Fruit fly (Drosophila melanogaster): ENCODE measurements around the gene wor.

Gene wor

dm6 chr2L:15404540-15404939, 20.8 kb downstream of the wor start (continued):
- TF ChIP-seq CG7368 (GFP tag; optimal IDR thresholded peaks at IDR 0.05) (no peak), svp (GFP tag) (no peak), CG8119 (GFP tag; IDR thresholded peaks at IDR 0.05) (0 out of 3 replicates have a peak, but pooled peaks have one; percentile 26), eg (GFP tag; IDR thresholded peaks at IDR 0.05) (0 out of 3 replicates have a peak, but pooled peaks have one; percentile 7), esn (GFP tag; optimal IDR thresholded peaks at IDR 0.05) (no peak), dsx (GFP tag; optimal IDR thresholded peaks at IDR 0.05; ENCODE audit: poor library complexity, severe bottlenecking) (no peak), CG6792 (GFP tag; optimal IDR thresholded peaks at IDR 0.05) (no peak), Gug (GFP tag; IDR thresholded peaks at IDR 0.05) (no peak), Sox15 (GFP tag; optimal IDR thresholded peaks at IDR 0.05) (no peak), CG3919 (GFP tag; optimal IDR thresholded peaks at IDR 0.05) (peak; percentile 10), Hr4 (GFP tag; optimal IDR thresholded peaks at IDR 0.05) (no peak), Eip75B (GFP tag; optimal IDR thresholded peaks at IDR 0.05) (no peak), ss (GFP tag; optimal IDR thresholded peaks at IDR 0.05) (no peak), Sox102F (GFP tag; optimal IDR thresholded peaks at IDR 0.05) (no peak)

- TF ChIP-seq cyc (GFP tag; optimal IDR thresholded peaks at IDR 0.05) (peak; percentile 38), svp (GFP tag) (peak; percentile 74), Met (GFP tag; optimal IDR thresholded peaks at IDR 0.05) (peak; percentile 43), dac (GFP tag; optimal IDR thresholded peaks at IDR 0.05) (no peak), Eip78C (GFP tag) (peak; percentile 47), topi (GFP tag; optimal IDR thresholded peaks at IDR 0.05) (peak; percentile 13), CG6276 (GFP tag; optimal IDR thresholded peaks at IDR 0.05) (no peak), Smox (GFP tag; optimal IDR thresholded peaks at IDR 0.05) (peak; percentile 25)
Measured at dm6 chr2L:15401860-15402259, 23.5 kb downstream of the wor start.

DNA sequence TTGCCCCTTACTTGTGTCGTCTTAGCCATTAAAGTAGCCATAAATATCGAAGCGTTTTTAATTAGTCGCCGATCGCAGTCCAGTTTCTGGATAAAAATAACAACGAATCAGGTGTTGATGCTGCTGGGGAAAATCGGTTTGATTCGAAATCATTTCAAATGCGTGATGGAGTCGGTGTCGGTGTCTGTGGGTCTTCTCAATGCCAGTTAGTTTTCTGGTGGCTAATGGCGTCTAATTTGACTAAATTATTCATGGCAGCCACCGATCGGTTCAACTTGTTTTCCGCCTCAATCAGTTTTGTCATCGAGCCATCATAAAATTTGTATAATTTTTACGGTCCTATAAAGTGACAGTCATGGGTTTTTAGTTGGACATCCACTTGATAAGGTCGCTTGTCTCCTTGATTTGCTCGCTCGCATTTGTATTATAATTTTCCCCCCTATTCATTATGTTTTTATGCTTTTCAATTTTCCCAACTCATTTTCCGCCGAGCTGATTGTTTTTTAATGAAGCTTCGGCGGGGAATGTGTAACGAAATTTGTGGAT, 25.0 kb downstream of the wor start:
- TF ChIP-seq CG32006 (GFP tag; optimal IDR thresholded peaks at IDR 0.05), result no peak
- no peak for TF ChIP-seq Sox15 (GFP tag; optimal IDR thresholded peaks at IDR 0.05)
- TF ChIP-seq pdm3 (GFP tag; optimal IDR thresholded peaks at IDR 0.05), result no peak
- TF ChIP-seq Sox102F (GFP tag; optimal IDR thresholded peaks at IDR 0.05), result no peak
- no peak for TF ChIP-seq CG6276 (GFP tag; optimal IDR thresholded peaks at IDR 0.05)
- TF ChIP-seq CG4318 (GFP tag; optimal IDR thresholded peaks at IDR 0.05), result no peak
- TF ChIP-seq CG3032 (tag; optimal IDR thresholded peaks at IDR 0.05), result no peak
- TF ChIP-seq CG9139 (GFP tag; optimal IDR thresholded peaks at IDR 0.05), result no peak
- TF ChIP-seq CG31627 (GFP tag; optimal IDR thresholded peaks at IDR 0.05), result no peak
- TF ChIP-seq CG15336 (GFP tag; IDR thresholded peaks at IDR 0.05), result no peak

dm6 chr2L:15396796-15397195, 28.6 kb downstream of the wor start:
- no peak for TF ChIP-seq CG6792 (GFP tag; optimal IDR thresholded peaks at IDR 0.05)
- peak; percentile 1 for TF ChIP-seq OdsH (GFP tag; optimal IDR thresholded peaks at IDR 0.05)
- TF ChIP-seq ss (GFP tag; optimal IDR thresholded peaks at IDR 0.05), result peak in 1 of 2 experiments; percentile 14
- TF ChIP-seq acj6 (GFP tag; optimal IDR thresholded peaks at IDR 0.05), result peak; percentile 4
- peak; percentile 23 for TF ChIP-seq CG8632 (GFP tag; optimal IDR thresholded peaks at IDR 0.05)
- TF ChIP-seq CG6163 (GFP tag; IDR thresholded peaks at IDR 0.05), result no peak
- no peak for TF ChIP-seq eg (GFP tag; IDR thresholded peaks at IDR 0.05)
- no peak for TF ChIP-seq Hr4 (GFP tag; optimal IDR thresholded peaks at IDR 0.05)
- peak; percentile 26 for TF ChIP-seq CG10631 (GFP tag; optimal IDR thresholded peaks at IDR 0.05)
- TF ChIP-seq CG10669 (GFP tag; optimal IDR thresholded peaks at IDR 0.05), result peak; percentile 39
- no peak for TF ChIP-seq vri (GFP tag; optimal IDR thresholded peaks at IDR 0.05)
- no peak for TF ChIP-seq CG15336 (GFP tag; IDR thresholded peaks at IDR 0.05)
- TF ChIP-seq Eip75B (GFP tag; optimal IDR thresholded peaks at IDR 0.05), result no peak
- TF ChIP-seq esn (GFP tag; optimal IDR thresholded peaks at IDR 0.05), result peak; percentile 36
- TF ChIP-seq CG3919 (GFP tag; optimal IDR thresholded peaks at IDR 0.05), result peak; percentile 1
- TF ChIP-seq dsx (GFP tag; optimal IDR thresholded peaks at IDR 0.05; ENCODE audit: poor library complexity, severe bottlenecking), result peak; percentile 3
- TF ChIP-seq dac (GFP tag; optimal IDR thresholded peaks at IDR 0.05), result no peak
- TF ChIP-seq Blimp-1 (GFP tag; optimal IDR thresholded peaks at IDR 0.05), result no peak
- TF ChIP-seq Ets96B (tag; optimal IDR thresholded peaks at IDR 0.05), result peak; percentile 62
- TF ChIP-seq Eip78C (GFP tag), result peak; percentile 61
- TF ChIP-seq achi (GFP tag; optimal IDR thresholded peaks at IDR 0.05), result peak; percentile 20
- TF ChIP-seq CG3032 (tag; optimal IDR thresholded peaks at IDR 0.05), result peak; percentile 53
- TF ChIP-seq CG6808 (GFP tag; optimal IDR thresholded peaks at IDR 0.05), result peak; percentile 21
- no peak for TF ChIP-seq CG7368 (GFP tag; optimal IDR thresholded peaks at IDR 0.05)
- no peak for TF ChIP-seq CG4318 (GFP tag; optimal IDR thresholded peaks at IDR 0.05)
- TF ChIP-seq fd85E (GFP tag; optimal IDR thresholded peaks at IDR 0.05), result no peak
- no peak for TF ChIP-seq CG8119 (GFP tag; IDR thresholded peaks at IDR 0.05)
- TF ChIP-seq CG34406 (GFP tag; optimal IDR thresholded peaks at IDR 0.05), result peak; percentile 34
- no peak for TF ChIP-seq Lpt (GFP tag; optimal IDR thresholded peaks at IDR 0.05)
- no peak for TF ChIP-seq salr (GFP tag; optimal IDR thresholded peaks at IDR 0.05)
- TF ChIP-seq Gug (GFP tag; IDR thresholded peaks at IDR 0.05), result no peak
- TF ChIP-seq Smox (GFP tag; optimal IDR thresholded peaks at IDR 0.05), result no peak
- peak; percentile 29 for TF ChIP-seq topi (GFP tag; optimal IDR thresholded peaks at IDR 0.05)

All from whole organism, prepupa.